Worm (Caenorhabditis elegans) whole organism, mixed stage, embryonic: ENCODE results near the gene rheb-1.

Experiments used
- blmp-1 ChIP-seq: fragments of 150-350 bp; optimal IDR thresholded peaks from 2 replicates; lab custom pipeline; 2014; ENCODE audit warnings: missing biosample characterization, missing genetic modification characterization
- mab-5 ChIP-seq: fragments of 150-350 bp; optimal IDR thresholded peaks from 2 replicates; lab custom pipeline; 2014; ENCODE audit warnings: missing biosample characterization, missing genetic modification characterization
- mls-2 ChIP-seq: sonication (generic microtip); optimal IDR thresholded peaks from 2 replicates; lab custom pipeline; 2016; ENCODE audit warnings: mild to moderate bottlenecking, missing genetic modification characterization, moderate library complexity, missing compliant biosample characterization
- unc-62 ChIP-seq: fragments of 150-350 bp; optimal IDR thresholded peaks from 2 replicates; lab custom pipeline; 2014; ENCODE audit warnings: missing biosample characterization, missing genetic modification reagents, missing genetic modification characterization
- zip-8 ChIP-seq: fragments of 150-350 bp; optimal IDR thresholded peaks from 2 replicates; lab custom pipeline; 2014; ENCODE audit warnings: missing biosample characterization, missing genetic modification characterization

DNA sequence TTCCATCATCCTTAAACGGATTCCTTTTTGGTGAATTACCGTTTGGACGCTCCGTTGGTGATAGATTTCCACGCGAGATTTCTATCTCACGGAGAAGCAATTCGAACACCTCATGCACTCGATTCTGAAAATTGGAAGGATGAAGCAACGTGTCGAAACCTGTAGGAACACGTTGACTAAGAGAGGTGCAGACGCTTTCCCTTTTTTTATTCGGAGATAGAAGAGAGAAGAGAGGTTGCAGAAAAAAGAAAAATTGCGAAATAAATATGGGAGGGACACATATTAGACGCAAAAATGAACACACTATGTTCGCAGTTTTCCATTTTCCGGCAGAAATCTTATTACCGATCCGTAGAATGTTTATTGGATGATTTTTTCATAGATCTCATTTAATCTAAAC is 1.1 kb downstream of the rheb-1 start:
- TF ChIP-seq blmp-1 (tag; lab: Kevin White, UChicago) (no peak), mls-2 (no peak), zip-8 (tag; lab: Kevin White, UChicago) (no peak), mab-5 (tag; lab: Kevin White, UChicago) (no peak), unc-62 (GFP tag; lab: Kevin White, UChicago) (no peak)
